Fruit fly (Drosophila melanogaster): ENCODE measurements around the gene CRAT.

Gene CRAT

dm6 chr3R:6375944-6376343, at the start of gene CRAT:
Gene CRAT, minus strand, starts transcription at chr3R:6376044.
- TF ChIP-seq psq (optimal IDR thresholded peaks at IDR 0.05), result no peak
- no peak for TF ChIP-seq Myc (optimal IDR thresholded peaks at IDR 0.05)
- no peak for TF ChIP-seq Sin3A (optimal IDR thresholded peaks at IDR 0.05)
- TF ChIP-seq insv (optimal IDR thresholded peaks at IDR 0.05), result no peak

- TF ChIP-seq ttk (optimal IDR thresholded peaks at IDR 0.05), result no peak
- TF ChIP-seq insv (optimal IDR thresholded peaks at IDR 0.05), result no peak
- no peak for TF ChIP-seq psq (optimal IDR thresholded peaks at IDR 0.05)
These were observed 48.2 kb upstream of the CRAT start for dm6 chr3R:6423984-6424602.

- TF ChIP-seq h (optimal IDR thresholded peaks at IDR 0.05), result no peak
- TF ChIP-seq ttk (optimal IDR thresholded peaks at IDR 0.05), result no peak
- TF ChIP-seq Sin3A (optimal IDR thresholded peaks at IDR 0.05), result no peak
- TF ChIP-seq Myc (optimal IDR thresholded peaks at IDR 0.05), result no peak
- no peak for TF ChIP-seq psq (optimal IDR thresholded peaks at IDR 0.05)
- TF ChIP-seq insv (optimal IDR thresholded peaks at IDR 0.05), result no peak
These were observed 47.3 kb upstream of the CRAT start for dm6 chr3R:6423128-6423527.

- TF ChIP-seq h (optimal IDR thresholded peaks at IDR 0.05), result no peak
- no peak for TF ChIP-seq ttk (optimal IDR thresholded peaks at IDR 0.05)
- no peak for TF ChIP-seq psq (optimal IDR thresholded peaks at IDR 0.05)
- TF ChIP-seq insv (optimal IDR thresholded peaks at IDR 0.05), result no peak
- TF ChIP-seq Myc (optimal IDR thresholded peaks at IDR 0.05), result no peak
- no peak for TF ChIP-seq Sin3A (optimal IDR thresholded peaks at IDR 0.05)
These were observed 45.9 kb upstream of the CRAT start for dm6 chr3R:6421712-6422141.

dm6 chr3R:6421263-6421662, 45.4 kb upstream of the CRAT start:
- TF ChIP-seq Myc (optimal IDR thresholded peaks at IDR 0.05), result no peak
- TF ChIP-seq Sin3A (optimal IDR thresholded peaks at IDR 0.05), result no peak
- no peak for TF ChIP-seq psq (optimal IDR thresholded peaks at IDR 0.05)
- TF ChIP-seq insv (optimal IDR thresholded peaks at IDR 0.05), result no peak
- no peak for TF ChIP-seq ttk (optimal IDR thresholded peaks at IDR 0.05)
- TF ChIP-seq h (optimal IDR thresholded peaks at IDR 0.05), result no peak

- TF ChIP-seq insv (optimal IDR thresholded peaks at IDR 0.05) (no peak), psq (optimal IDR thresholded peaks at IDR 0.05) (no peak), Myc (optimal IDR thresholded peaks at IDR 0.05) (no peak), h (optimal IDR thresholded peaks at IDR 0.05) (no peak), Sin3A (optimal IDR thresholded peaks at IDR 0.05) (no peak), ttk (optimal IDR thresholded peaks at IDR 0.05) (no peak)
These were observed 44.1 kb upstream of the CRAT start for dm6 chr3R:6419942-6420341.

dm6 chr3R:6419103-6419502, 43.3 kb upstream of the CRAT start:
- TF ChIP-seq h (optimal IDR thresholded peaks at IDR 0.05) (no peak), ttk (optimal IDR thresholded peaks at IDR 0.05) (no peak), Myc (optimal IDR thresholded peaks at IDR 0.05) (no peak), insv (optimal IDR thresholded peaks at IDR 0.05) (no peak), psq (optimal IDR thresholded peaks at IDR 0.05) (no peak), Sin3A (optimal IDR thresholded peaks at IDR 0.05) (no peak)

dm6 chr3R:6416242-6416641, 40.4 kb upstream of the CRAT start:
- TF ChIP-seq Myc (optimal IDR thresholded peaks at IDR 0.05) (no peak), Sin3A (optimal IDR thresholded peaks at IDR 0.05) (no peak)

- TF ChIP-seq Sin3A (optimal IDR thresholded peaks at IDR 0.05), result no peak
- TF ChIP-seq h (optimal IDR thresholded peaks at IDR 0.05), result no peak
- TF ChIP-seq ttk (optimal IDR thresholded peaks at IDR 0.05), result no peak
- TF ChIP-seq Myc (optimal IDR thresholded peaks at IDR 0.05), result no peak
- TF ChIP-seq psq (optimal IDR thresholded peaks at IDR 0.05), result no peak
- TF ChIP-seq insv (optimal IDR thresholded peaks at IDR 0.05), result no peak
These were observed 38.8 kb upstream of the CRAT start for dm6 chr3R:6414439-6415344.

- TF ChIP-seq Sin3A (optimal IDR thresholded peaks at IDR 0.05) (no peak), Myc (optimal IDR thresholded peaks at IDR 0.05) (no peak), ttk (optimal IDR thresholded peaks at IDR 0.05) (no peak), h (optimal IDR thresholded peaks at IDR 0.05) (no peak), psq (optimal IDR thresholded peaks at IDR 0.05) (no peak), insv (optimal IDR thresholded peaks at IDR 0.05) (no peak)
These were observed 38.1 kb upstream of the CRAT start for dm6 chr3R:6413771-6414438.

dm6 chr3R:6411454-6412204, 35.8 kb upstream of the CRAT start:
- TF ChIP-seq insv (optimal IDR thresholded peaks at IDR 0.05) (no peak), Sin3A (optimal IDR thresholded peaks at IDR 0.05) (no peak), ttk (optimal IDR thresholded peaks at IDR 0.05) (no peak), Myc (optimal IDR thresholded peaks at IDR 0.05) (no peak), h (optimal IDR thresholded peaks at IDR 0.05) (no peak), psq (optimal IDR thresholded peaks at IDR 0.05) (no peak)

Data from Kc167 (cell line).